Worm (Caenorhabditis elegans): Measurements from ENCODE around the gene Y53C12A.7.

Gene Y53C12A.7

ce11 chrII:9695942-9696341 lies 4.4 kb upstream of the Y53C12A.7 start:
- TF ChIP-seq elt-1 (tag; optimal IDR thresholded peaks at IDR 0.05), result peak; percentile 86
- no peak for TF ChIP-seq elt-3 (tag; optimal IDR thresholded peaks at IDR 0.05)
- no peak for TF ChIP-seq ztf-11 (tag; optimal IDR thresholded peaks at IDR 0.05)
- no peak for TF ChIP-seq pha-4 (tag; optimal IDR thresholded peaks at IDR 0.05)
- no peak for TF ChIP-seq egl-27 (tag; optimal IDR thresholded peaks at IDR 0.05)
- TF ChIP-seq sea-2 (GFP tag; optimal IDR thresholded peaks at IDR 0.05), result no peak
- no peak for TF ChIP-seq tbx-2 (tag; optimal IDR thresholded peaks at IDR 0.05)
- no peak for TF ChIP-seq nhr-77 (tag; optimal IDR thresholded peaks at IDR 0.05)
- TF ChIP-seq fkh-10 (GFP tag; optimal IDR thresholded peaks at IDR 0.05), result peak; percentile 27
- no peak for TF ChIP-seq mdl-1 (tag; optimal IDR thresholded peaks at IDR 0.05)

- TF ChIP-seq skn-1 (tag; optimal IDR thresholded peaks at IDR 0.05) (no peak), ceh-28 (tag; optimal IDR thresholded peaks at IDR 0.05) (peak; percentile 17), ztf-11 (tag; optimal IDR thresholded peaks at IDR 0.05) (no peak), hmg-11 (tag; optimal IDR thresholded peaks at IDR 0.05) (no peak), lin-39 (tag; optimal IDR thresholded peaks at IDR 0.05) (no peak), egl-27 (tag; optimal IDR thresholded peaks at IDR 0.05) (no peak), egl-5 (tag; optimal IDR thresholded peaks at IDR 0.05) (no peak)
These were observed 3.3 kb downstream of the Y53C12A.7 start, which contains the start of gene mop-25.2 for ce11 chrII:9703601-9704000. Gene mop-25.2, minus strand, starts transcription at chrII:9703701.

ce11 chrII:9704746-9705145 lies 4.4 kb downstream of the Y53C12A.7 start, which contains the start of gene Y53C12A.10:
Gene Y53C12A.10, minus strand, starts transcription at chrII:9704846.
- TF ChIP-seq aly-2 (tag; optimal IDR thresholded peaks at IDR 0.05) (no peak), elt-3 (tag; optimal IDR thresholded peaks at IDR 0.05) (no peak), daf-12 (tag; optimal IDR thresholded peaks at IDR 0.05) (no peak), egl-27 (tag; optimal IDR thresholded peaks at IDR 0.05) (no peak), eor-1 (tag; optimal IDR thresholded peaks at IDR 0.05) (no peak), egl-5 (tag; optimal IDR thresholded peaks at IDR 0.05) (no peak), mml-1 (tag; optimal IDR thresholded peaks at IDR 0.05) (no peak), nhr-28 (tag; optimal IDR thresholded peaks at IDR 0.05) (no peak), snpc-4 (tag; optimal IDR thresholded peaks at IDR 0.05) (no peak), elt-1 (tag; optimal IDR thresholded peaks at IDR 0.05) (no peak), nhr-237 (tag; optimal IDR thresholded peaks at IDR 0.05) (no peak), nfya-1 (tag; optimal IDR thresholded peaks at IDR 0.05; ENCODE audit: insufficient read depth) (no peak), mdl-1 (tag; optimal IDR thresholded peaks at IDR 0.05) (no peak)

ce11 chrII:9706207-9706606 lies 5.9 kb downstream of the Y53C12A.7 start, which contains the start of gene Y53C12A.3:
Gene Y53C12A.3, minus strand, starts transcription at chrII:9706240.
- peak; percentile 4 for TF ChIP-seq egl-5 (tag; optimal IDR thresholded peaks at IDR 0.05)
- TF ChIP-seq nhr-28 (tag; optimal IDR thresholded peaks at IDR 0.05), result no peak
- TF ChIP-seq pha-4 (tag; optimal IDR thresholded peaks at IDR 0.05), result peak; percentile 78
- TF ChIP-seq nhr-23 (tag; optimal IDR thresholded peaks at IDR 0.05), result peak; percentile 8
- TF ChIP-seq lin-39 (tag; optimal IDR thresholded peaks at IDR 0.05), result peak; percentile 16
- TF ChIP-seq hmg-11 (tag; optimal IDR thresholded peaks at IDR 0.05), result peak; percentile 54
- TF ChIP-seq nfya-1 (tag; optimal IDR thresholded peaks at IDR 0.05; ENCODE audit: insufficient read depth), result peak; percentile 52
- TF ChIP-seq elt-2 (tag; optimal IDR thresholded peaks at IDR 0.05), result no peak
- TF ChIP-seq lin-15B (tag; optimal IDR thresholded peaks at IDR 0.05), result peak; percentile 51

ce11 chrII:9708835-9709299 lies 8.5 kb downstream of the Y53C12A.7 start, which contains the start of gene glt-5:
Gene glt-5, minus strand, starts transcription at chrII:9708885.
- TF ChIP-seq nhr-67 (tag; optimal IDR thresholded peaks at IDR 0.05), result no peak
- TF ChIP-seq egl-27 (tag; optimal IDR thresholded peaks at IDR 0.05), result no peak
- TF ChIP-seq jun-1 (tag; optimal IDR thresholded peaks at IDR 0.05), result no peak
- TF ChIP-seq ztf-11 (tag; optimal IDR thresholded peaks at IDR 0.05), result no peak
- TF ChIP-seq skn-1 (tag; optimal IDR thresholded peaks at IDR 0.05), result no peak
- TF ChIP-seq hmg-11 (tag; optimal IDR thresholded peaks at IDR 0.05), result no peak
- TF ChIP-seq fos-1 (tag; optimal IDR thresholded peaks at IDR 0.05), result no peak
- TF ChIP-seq snpc-4 (tag; optimal IDR thresholded peaks at IDR 0.05), result no peak
- no peak for TF ChIP-seq zag-1 (tag; optimal IDR thresholded peaks at IDR 0.05)
- TF ChIP-seq nhr-23 (tag; optimal IDR thresholded peaks at IDR 0.05), result no peak
- TF ChIP-seq ztf-4 (tag; optimal IDR thresholded peaks at IDR 0.05), result no peak
- no peak for TF ChIP-seq tbx-2 (tag; optimal IDR thresholded peaks at IDR 0.05)
- TF ChIP-seq mdl-1 (tag; optimal IDR thresholded peaks at IDR 0.05), result no peak
- no peak for TF ChIP-seq eor-1 (tag; optimal IDR thresholded peaks at IDR 0.05)
- no peak for TF ChIP-seq ama-1 (optimal IDR thresholded peaks at IDR 0.05)
- no peak for TF ChIP-seq ceh-28 (tag; optimal IDR thresholded peaks at IDR 0.05)
- TF ChIP-seq nhr-77 (tag; optimal IDR thresholded peaks at IDR 0.05), result no peak
- no peak for TF ChIP-seq elt-2 (tag; optimal IDR thresholded peaks at IDR 0.05)
- no peak for TF ChIP-seq pha-4 (tag; optimal IDR thresholded peaks at IDR 0.05)
- TF ChIP-seq ceh-16 (tag; optimal IDR thresholded peaks at IDR 0.05), result no peak
